Fruit fly (Drosophila melanogaster) whole organism, embryonic: ENCODE measurements around the gene CG12182.
A peak's percentile ranks its signal among the peaks of the same experiment; 100 is the strongest.

Experiments
- Aef1 ChIP-seq: fragments of 200-800 bp; sonication (Bioruptor generic); IDR thresholded peaks from 3 replicates; pipeline ENCODE4 v1.3.6; 2022; ENCODE audit warnings: missing biosample characterization, missing genetic modification characterization
- Atf-2 ChIP-seq: fragments of 200-800 bp; sonication (Bioruptor generic); optimal IDR thresholded peaks from 2 replicates; lab custom pipeline; 2016; ENCODE audit warnings: missing biosample characterization, missing genetic modification characterization
- Awh ChIP-seq: fragments of 200-800 bp; sonication (Bioruptor generic); IDR thresholded peaks from 2 replicates; pipeline ENCODE4, ENCODE4 v1.3.6; 2022; ENCODE audit warnings: missing biosample characterization, missing genetic modification characterization
- Bgb ChIP-seq: fragments of 200-800 bp; sonication (Bioruptor generic); IDR thresholded peaks from 2 replicates; pipeline ENCODE4 v1.3.6; 2022; ENCODE audit warnings: missing biosample characterization, missing genetic modification characterization; ENCODE audit not compliant: partially characterized antibody
- CG10462 ChIP-seq: fragments of 200-800 bp; sonication (Bioruptor generic); optimal IDR thresholded peaks from 2 replicates; lab custom pipeline; 2016; ENCODE audit warnings: missing biosample characterization, missing genetic modification characterization
- CG11093 ChIP-seq: fragments of 200-800 bp; sonication (Bioruptor generic); IDR thresholded peaks from 3 replicates; pipeline ENCODE4 v1.3.6; 2022; ENCODE audit warnings: missing biosample characterization, missing genetic modification characterization
- CG11504 ChIP-seq: fragments of 200-800 bp; sonication (Bioruptor generic); optimal IDR thresholded peaks from 3 replicates; lab custom pipeline; 2019; ENCODE audit warnings: missing biosample characterization, mild to moderate bottlenecking, missing genetic modification characterization, moderate library complexity
- CG11723 ChIP-seq: fragments of 200-800 bp; sonication (Bioruptor generic); optimal IDR thresholded peaks from 2 replicates; lab custom pipeline; 2017; ENCODE audit warnings: missing biosample characterization, mild to moderate bottlenecking, missing genetic modification characterization
- CG17359 ChIP-seq: fragments of 200-800 bp; sonication (Bioruptor generic); optimal IDR thresholded peaks from 3 replicates; lab custom pipeline; 2018; ENCODE audit warnings: missing biosample characterization, mild to moderate bottlenecking, missing genetic modification characterization, moderate library complexity
- CG17385 ChIP-seq: fragments of 200-800 bp; sonication (Bioruptor generic); optimal IDR thresholded peaks from 3 replicates; lab custom pipeline; 2018; ENCODE audit warnings: missing biosample characterization, mild to moderate bottlenecking, missing genetic modification characterization
- CG17912 ChIP-seq: fragments of 200-800 bp; sonication (Bioruptor generic); optimal IDR thresholded peaks from 2 replicates; lab custom pipeline; 2018; ENCODE audit warnings: missing biosample characterization, mild to moderate bottlenecking, missing genetic modification characterization
- CG18262 ChIP-seq: fragments of 200-800 bp; optimal IDR thresholded peaks from 3 replicates; lab custom pipeline; 2019; ENCODE audit warnings: missing biosample characterization, mild to moderate bottlenecking, missing genetic modification characterization, moderate library complexity
- CG32767 ChIP-seq: fragments of 200-800 bp; sonication (Bioruptor generic); IDR thresholded peaks from 2 replicates; pipeline ENCODE4 v1.3.6; 2022; ENCODE audit warnings: missing biosample characterization, missing genetic modification characterization
- CG34422 ChIP-seq: fragments of 200-800 bp; sonication (Bioruptor generic); IDR thresholded peaks from 3 replicates; pipeline ENCODE4 v1.3.6; 2022; ENCODE audit warnings: missing biosample characterization, missing genetic modification characterization
- CG3726 ChIP-seq: fragments of 200-800 bp; sonication (Bioruptor generic); IDR thresholded peaks from 3 replicates; pipeline ENCODE4, ENCODE4 v1.3.6; 2022; ENCODE audit warnings: missing biosample characterization, missing genetic modification characterization
- CG42726 ChIP-seq: fragments of 200-800 bp; sonication (Bioruptor generic); IDR thresholded peaks from 2 replicates; pipeline ENCODE4 v1.3.6; 2022; ENCODE audit warnings: missing biosample characterization, missing genetic modification characterization; ENCODE audit not compliant: partially characterized antibody
- CG4360 ChIP-seq: fragments of 200-800 bp; sonication (Bioruptor generic); IDR thresholded peaks from 2 replicates; pipeline ENCODE4 v1.3.6; 2022; ENCODE audit warnings: missing biosample characterization, missing genetic modification characterization
- CG6654 ChIP-seq: fragments of 200-800 bp; sonication (Bioruptor generic); optimal IDR thresholded peaks from 2 replicates; lab custom pipeline; 2017; ENCODE audit warnings: missing biosample characterization, mild to moderate bottlenecking, missing genetic modification characterization
- CG7357 ChIP-seq: fragments of 200-800 bp; sonication (Bioruptor generic); IDR thresholded peaks from 3 replicates; pipeline ENCODE4 v1.3.6; 2022; ENCODE audit warnings: missing biosample characterization, missing genetic modification characterization
- CG7786 ChIP-seq: fragments of 200-800 bp; sonication (Bioruptor generic); optimal IDR thresholded peaks from 2 replicates; lab custom pipeline; 2016; ENCODE audit warnings: missing biosample characterization, missing genetic modification characterization
- CG8089 ChIP-seq: fragments of 200-800 bp; sonication (Bioruptor generic); optimal IDR thresholded peaks from 3 replicates; lab custom pipeline; 2016; ENCODE audit warnings: missing biosample characterization, missing genetic modification characterization
- CG9876 ChIP-seq: fragments of 200-800 bp; sonication (Bioruptor generic); optimal IDR thresholded peaks from 2 replicates; lab custom pipeline; 2016; ENCODE audit warnings: missing biosample characterization, missing genetic modification characterization
- Doc3 ChIP-seq: fragments of 200-800 bp; sonication (Bioruptor generic); IDR thresholded peaks from 3 replicates; pipeline ENCODE4 v1.3.6; 2022; ENCODE audit warnings: missing biosample characterization, missing genetic modification characterization; ENCODE audit not compliant: partially characterized antibody
- ERR ChIP-seq: fragments of 200-800 bp; sonication (Bioruptor generic); optimal IDR thresholded peaks from 2 replicates; lab custom pipeline; 2016; ENCODE audit warnings: missing biosample characterization, missing genetic modification characterization
- Hr51 ChIP-seq, 2 experiments: fragments of 200-800 bp; sonication (Bioruptor generic); optimal IDR thresholded peaks; 2 replicates in 1 of 2; 3 replicates in 1 of 2; lab custom pipeline; 2016 to 2018; ENCODE audit warnings: missing biosample characterization in 2 of 2, missing genetic modification characterization in 2 of 2, mild to moderate bottlenecking in 1 of 2, moderate library complexity in 1 of 2
- Hsf ChIP-seq: fragments of 200-800 bp; sonication (Bioruptor generic); optimal IDR thresholded peaks from 3 replicates; lab custom pipeline; 2016; ENCODE audit warnings: missing biosample characterization, missing genetic modification characterization
- Lpt ChIP-seq: fragments of >200 bp; optimal IDR thresholded peaks from 2 replicates; lab custom pipeline; 2018; ENCODE audit warnings: missing biosample characterization, missing genetic modification characterization
- Meics ChIP-seq: fragments of 200-800 bp; sonication (Bioruptor generic); optimal IDR thresholded peaks from 2 replicates; lab custom pipeline; 2017; ENCODE audit warnings: missing biosample characterization, mild to moderate bottlenecking, missing genetic modification characterization
- Vsx1 ChIP-seq: fragments of 200-800 bp; sonication (Bioruptor generic); optimal IDR thresholded peaks from 2 replicates; lab custom pipeline; 2017; ENCODE audit warnings: missing biosample characterization, mild to moderate bottlenecking, missing genetic modification characterization, missing genetic modification reagents
- ase ChIP-seq: fragments of 200-800 bp; sonication (Bioruptor generic); IDR thresholded peaks from 3 replicates; pipeline ENCODE4 v1.3.6; 2022; ENCODE audit warnings: missing biosample characterization, missing genetic modification characterization
- bab2 ChIP-seq: fragments of 200-800 bp; sonication (Bioruptor generic); optimal IDR thresholded peaks from 2 replicates; lab custom pipeline; 2016; ENCODE audit warnings: missing biosample characterization, missing genetic modification characterization
- chinmo ChIP-seq: fragments of 200-800 bp; sonication (Bioruptor generic); IDR thresholded peaks from 4 replicates; pipeline ENCODE4 v1.3.6; 2022; ENCODE audit warnings: missing biosample characterization, missing genetic modification characterization; ENCODE audit not compliant: partially characterized antibody
- disco-r ChIP-seq: fragments of 200-800 bp; sonication (Bioruptor generic); optimal IDR thresholded peaks from 2 replicates; lab custom pipeline; 2016; ENCODE audit warnings: missing biosample characterization, missing genetic modification characterization
- eve ChIP-seq, 2 experiments: fragments of >200 bp; optimal IDR thresholded peaks; 2 replicates each; lab custom pipeline; 2017; ENCODE audit warnings: missing biosample characterization in 2 of 2, missing genetic modification characterization in 2 of 2
- exex ChIP-seq: fragments of 200-800 bp; sonication (Bioruptor generic); optimal IDR thresholded peaks from 4 replicates; lab custom pipeline; 2018; ENCODE audit warnings: missing biosample characterization, mild to moderate bottlenecking, missing genetic modification characterization, moderate library complexity
- gfzf ChIP-seq: fragments of 200-800 bp; sonication (Bioruptor generic); optimal IDR thresholded peaks from 2 replicates; lab custom pipeline; 2016; ENCODE audit warnings: missing biosample characterization, mild to moderate bottlenecking, missing genetic modification characterization, moderate library complexity
- lab ChIP-seq: fragments of 200-800 bp; sonication (Bioruptor generic); optimal IDR thresholded peaks from 3 replicates; lab custom pipeline; 2017; ENCODE audit warnings: missing biosample characterization, missing genetic modification characterization, mild to moderate bottlenecking, moderate library complexity, missing genetic modification reagents
- mld ChIP-seq: fragments of 200-800 bp; sonication (Bioruptor generic); IDR thresholded peaks from 3 replicates; pipeline ENCODE4 v1.3.6; 2022; ENCODE audit warnings: missing biosample characterization, missing genetic modification characterization; ENCODE audit not compliant: partially characterized antibody
- nom ChIP-seq: fragments of 200-800 bp; sonication (Bioruptor generic); optimal IDR thresholded peaks from 2 replicates; lab custom pipeline; 2017; ENCODE audit warnings: missing biosample characterization, missing genetic modification characterization, mild to moderate bottlenecking, moderate library complexity, missing genetic modification reagents
- peb ChIP-seq: fragments of 200-800 bp; sonication (Bioruptor generic); IDR thresholded peaks from 2 replicates; pipeline ENCODE4 v1.3.6; 2022; ENCODE audit warnings: missing biosample characterization, missing genetic modification characterization
- prd ChIP-seq, 3 experiments: fragments of >200 bp in 2 of 3; fragments of 200-800 bp in 1 of 3; sonication (Bioruptor generic) in 1 of 3; optimal IDR thresholded peaks in 2 of 3; IDR thresholded peaks in 1 of 3; 2 replicates in 2 of 3; 3 replicates in 1 of 3; pipeline versions ENCODE4 v1.3.6 to Lab custom; 2017 to 2022; ENCODE audit warnings: missing biosample characterization in 1 of 3, missing genetic modification characterization in 1 of 3
- pros ChIP-seq: fragments of 200-800 bp; sonication (Bioruptor generic); optimal IDR thresholded peaks from 3 replicates; lab custom pipeline; 2019; ENCODE audit warnings: missing biosample characterization, mild to moderate bottlenecking, missing genetic modification characterization, moderate library complexity
- row ChIP-seq: fragments of 200-800 bp; sonication (Bioruptor generic); IDR thresholded peaks from 3 replicates; pipeline ENCODE4 v1.3.6; 2022; ENCODE audit warnings: missing biosample characterization, missing genetic modification characterization
- sc ChIP-seq, 3 experiments: fragments of >200 bp in 2 of 3; fragments of 200-800 bp in 1 of 3; sonication (Bioruptor generic) in 1 of 3; optimal IDR thresholded peaks; 2 replicates in 2 of 3; 3 replicates in 1 of 3; lab custom pipeline; 2017; ENCODE audit warnings: mild to moderate bottlenecking in 1 of 3, missing biosample characterization in 1 of 3, missing genetic modification characterization in 1 of 3, missing genetic modification reagents in 1 of 3
- tap ChIP-seq: fragments of 200-800 bp; optimal IDR thresholded peaks from 3 replicates; lab custom pipeline; 2019; ENCODE audit warnings: missing biosample characterization, mild to moderate bottlenecking, missing genetic modification characterization, moderate library complexity
- tin ChIP-seq: fragments of 200-800 bp; sonication (Bioruptor generic); optimal IDR thresholded peaks from 3 replicates; lab custom pipeline; 2016; ENCODE audit warnings: missing biosample characterization, missing genetic modification characterization
- tx ChIP-seq: fragments of 200-800 bp; sonication (Bioruptor generic); optimal IDR thresholded peaks from 2 replicates; lab custom pipeline; 2016; ENCODE audit warnings: missing biosample characterization, missing genetic modification characterization
- wdn ChIP-seq: fragments of 200-800 bp; sonication (Bioruptor generic); IDR thresholded peaks from 2 replicates; pipeline ENCODE4 v1.3.6; 2022; ENCODE audit warnings: missing biosample characterization, missing genetic modification characterization

The CG12182 gene

dm6 chr3L:2647523-2648378 lies 48.4 kb upstream of the CG12182 start, which contains the start of gene CG1246 (continued):
- TF ChIP-seq Vsx1 (GFP tag; lab: Kevin White, UChicago) (no peak), CG9876 (GFP tag; lab: Kevin White, UChicago) (no peak), CG8089 (GFP tag; lab: Kevin White, UChicago) (no peak), CG11723 (GFP tag; lab: Kevin White, UChicago) (no peak), CG7786 (GFP tag; lab: Kevin White, UChicago) (no peak), CG4360 (no peak), tap (tag; lab: Kevin White, UChicago) (no peak), eve (GFP tag; optimal IDR thresholded peaks at IDR 0.05; lab: Kevin White, UChicago) (no peak), lab (GFP tag; lab: Kevin White, UChicago) (peak; percentile 60), Bgb (GFP tag; lab: Robert Waterston, UW) (no peak), tin (no peak), Atf-2 (GFP tag; lab: Kevin White, UChicago) (no peak), disco-r (GFP tag; lab: Kevin White, UChicago) (no peak), prd (optimal IDR thresholded peaks at IDR 0.05; lab: Kevin White, UChicago) (no peak), prd (GFP tag; IDR thresholded peaks at IDR 0.05; lab: Robert Waterston, UW) (no peak), pros (GFP tag; lab: Kevin White, UChicago) (no peak), CG11504 (tag; lab: Kevin White, UChicago) (no peak), CG10462 (GFP tag; lab: Kevin White, UChicago) (no peak), sc (optimal IDR thresholded peaks at IDR 0.05; lab: Kevin White, UChicago) (no peak), sc (GFP tag; optimal IDR thresholded peaks at IDR 0.05; lab: Kevin White, UChicago) (no peak), CG32767 (GFP tag; lab: Robert Waterston, UW) (no peak), CG6654 (no peak), exex (peak; percentile 79), CG17912 (GFP tag; lab: Kevin White, UChicago) (no peak), tx (no peak), Hsf (no peak), CG7357 (GFP tag; lab: Robert Waterston, UW) (no peak), chinmo (GFP tag; lab: Robert Waterston, UW) (peak; percentile 75; the same call in 1 of the 4 replicates), CG17359 (no peak), bab2 (GFP tag; lab: Kevin White, UChicago) (no peak), CG3726 (GFP tag; lab: Robert Waterston, UW) (no peak), CG17385 (GFP tag; lab: Kevin White, UChicago) (peak; percentile 5), CG18262 (tag; lab: Kevin White, UChicago) (no peak), Doc3 (no peak), gfzf (no peak), row (GFP tag; lab: Robert Waterston, UW) (no peak), Lpt (GFP tag; lab: Kevin White, UChicago) (no peak), peb (GFP tag; lab: Robert Waterston, UW) (no peak), Aef1 (GFP tag; lab: Robert Waterston, UW) (no peak), CG34422 (GFP tag; lab: Robert Waterston, UW) (no peak), Meics (GFP tag; lab: Kevin White, UChicago) (no peak), ase (GFP tag; lab: Robert Waterston, UW) (no peak), mld (GFP tag; lab: Robert Waterston, UW) (no peak), wdn (GFP tag; lab: Robert Waterston, UW) (no peak), CG42726 (GFP tag; lab: Robert Waterston, UW) (no peak), CG11093 (GFP tag; lab: Robert Waterston, UW) (no peak), nom (no peak), Hr51 (GFP tag; optimal IDR thresholded peaks at IDR 0.05; lab: Kevin White, UChicago) (no peak), Awh (GFP tag; lab: Robert Waterston, UW) (no peak), ERR (GFP tag; lab: Kevin White, UChicago) (no peak)
